Fruit fly (Drosophila melanogaster) Kc167 (cell line): ENCODE data around the gene CG1103.

Experiments used
- Myc ChIP-seq: fragments of >200 bp; optimal IDR thresholded peaks from 2 replicates; lab custom pipeline; 2017; ENCODE audit warnings: missing external identifiers
- Sin3A ChIP-seq: fragments of >200 bp; optimal IDR thresholded peaks from 2 replicates; lab custom pipeline; 2018; ENCODE audit warnings: missing external identifiers
- h ChIP-seq: fragments of >200 bp; optimal IDR thresholded peaks from 3 replicates; lab custom pipeline; 2018; ENCODE audit warnings: missing external identifiers
- insv ChIP-seq: fragments of >200 bp; optimal IDR thresholded peaks from 3 replicates; lab custom pipeline; 2018; ENCODE audit warnings: missing external identifiers
- psq ChIP-seq: fragments of >200 bp; optimal IDR thresholded peaks from 2 replicates; lab custom pipeline; 2017; ENCODE audit warnings: missing external identifiers
- ttk ChIP-seq: sonication (Bioruptor generic); optimal IDR thresholded peaks from 2 replicates; lab custom pipeline; 2017; ENCODE audit warnings: missing external identifiers

Gene CG1103

DNA sequence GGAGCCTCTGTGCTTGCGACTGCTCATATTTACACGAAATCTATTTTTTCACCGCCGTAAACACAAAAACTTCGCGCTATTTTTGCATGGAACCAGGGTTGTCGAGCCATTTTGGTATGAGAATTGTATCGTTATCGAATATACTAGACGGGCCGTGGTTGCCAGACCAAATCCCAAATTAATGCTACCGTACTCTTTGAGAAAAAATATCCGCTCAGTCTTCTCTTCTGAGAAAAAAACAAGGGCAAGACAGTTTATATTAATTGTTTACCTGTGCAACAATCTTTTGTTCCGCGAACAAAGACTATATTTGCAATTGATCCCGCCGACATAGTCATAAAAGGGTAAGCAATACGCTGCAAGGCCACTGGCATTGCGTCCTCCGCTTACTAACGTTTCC lies at the start of gene CG1103, which contains the start of gene Skp2:
Gene CG1103, plus strand, starts transcription at position 176 of the 400 bp plus-strand sequence.
Gene Skp2, minus strand, starts transcription at position 95 of the 400 bp plus-strand sequence.
- no peak for TF ChIP-seq Myc (lab: Kevin White, UChicago)
- TF ChIP-seq ttk (lab: Kevin White, UChicago), result no peak
- no peak for TF ChIP-seq insv (lab: Kevin White, UChicago)
- no peak for TF ChIP-seq psq (lab: Kevin White, UChicago)
- no peak for TF ChIP-seq h (lab: Kevin White, UChicago)
- no peak for TF ChIP-seq Sin3A (lab: Kevin White, UChicago)

DNA sequence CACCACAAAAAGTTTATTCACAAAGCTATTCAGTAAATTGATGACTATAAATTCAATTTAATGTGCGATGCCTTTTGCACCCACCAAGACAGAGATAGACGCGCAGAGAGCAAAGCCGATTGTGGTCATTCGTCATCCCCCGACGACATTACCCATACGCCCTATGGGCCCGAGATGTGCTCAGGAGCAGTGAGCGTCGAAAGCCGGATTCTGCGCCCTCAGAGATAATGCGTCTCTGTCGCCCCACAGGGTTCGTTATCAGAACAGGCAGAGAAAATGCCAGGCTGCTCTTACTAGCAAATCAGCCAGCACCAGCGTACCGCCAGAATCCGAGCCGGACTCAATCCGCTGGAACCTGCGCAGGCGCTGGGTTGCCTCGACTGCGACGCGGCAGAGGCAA lies 46.3 kb upstream of the CG1103 start:
- no peak for TF ChIP-seq insv (lab: Kevin White, UChicago)

- no peak for TF ChIP-seq insv (lab: Kevin White, UChicago)
- no peak for TF ChIP-seq Sin3A (lab: Kevin White, UChicago)
- no peak for TF ChIP-seq Myc (lab: Kevin White, UChicago)
- TF ChIP-seq h (lab: Kevin White, UChicago), result no peak
- no peak for TF ChIP-seq psq (lab: Kevin White, UChicago)
- TF ChIP-seq ttk (lab: Kevin White, UChicago), result no peak
These were observed 45.4 kb upstream of the CG1103 start for dm6 chr3R:4292185-4292584.

DNA sequence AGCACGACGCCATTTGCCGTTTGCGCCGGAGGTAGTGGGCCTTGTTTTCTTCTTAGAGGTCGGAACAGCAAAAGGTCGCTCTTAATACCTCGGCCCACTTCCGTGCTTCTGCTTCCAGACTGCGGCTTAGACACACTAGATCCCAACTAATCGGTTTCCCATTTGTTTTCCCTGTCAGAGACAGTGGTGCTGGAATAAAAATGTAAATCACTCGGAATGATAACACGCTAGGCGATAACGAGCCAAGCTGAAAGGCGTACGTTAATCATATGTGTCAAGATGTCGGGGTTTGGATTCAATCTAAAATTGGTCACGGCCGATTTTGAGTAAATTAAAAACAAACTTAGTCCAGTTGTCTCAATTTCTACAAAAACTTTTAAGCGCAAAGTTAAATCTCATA lies 42.9 kb upstream of the CG1103 start, which contains the start of gene Nepl11:
Gene Nepl11, minus strand, starts transcription at position 152 of the 400 bp plus-strand sequence.
- TF ChIP-seq h (lab: Kevin White, UChicago), result no peak
- TF ChIP-seq Sin3A (lab: Kevin White, UChicago), result no peak
- no peak for TF ChIP-seq psq (lab: Kevin White, UChicago)
- TF ChIP-seq Myc (lab: Kevin White, UChicago), result no peak
- no peak for TF ChIP-seq insv (lab: Kevin White, UChicago)
- no peak for TF ChIP-seq ttk (lab: Kevin White, UChicago)

DNA sequence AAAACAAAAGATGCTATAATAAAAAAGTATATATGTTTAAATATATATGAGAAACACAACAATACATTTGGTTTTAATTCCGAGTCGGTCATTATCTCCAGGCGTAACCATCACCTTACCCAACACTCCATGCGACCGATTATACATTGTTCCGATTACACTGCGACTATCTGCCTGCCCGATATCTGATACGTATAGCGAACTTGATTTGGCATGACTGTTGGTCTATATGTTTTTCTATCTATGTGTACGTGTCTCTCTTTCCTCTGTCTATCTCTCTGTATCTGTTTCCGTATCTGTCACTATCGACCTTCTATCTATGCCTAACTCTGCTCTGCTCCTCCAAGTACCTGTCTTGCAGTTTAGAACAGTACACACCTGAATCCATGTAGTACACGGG lies 36.1 kb upstream of the CG1103 start:
- TF ChIP-seq ttk (lab: Kevin White, UChicago) (no peak), psq (lab: Kevin White, UChicago) (no peak), h (lab: Kevin White, UChicago) (no peak), insv (lab: Kevin White, UChicago) (no peak), Myc (lab: Kevin White, UChicago) (no peak), Sin3A (lab: Kevin White, UChicago) (no peak)

DNA sequence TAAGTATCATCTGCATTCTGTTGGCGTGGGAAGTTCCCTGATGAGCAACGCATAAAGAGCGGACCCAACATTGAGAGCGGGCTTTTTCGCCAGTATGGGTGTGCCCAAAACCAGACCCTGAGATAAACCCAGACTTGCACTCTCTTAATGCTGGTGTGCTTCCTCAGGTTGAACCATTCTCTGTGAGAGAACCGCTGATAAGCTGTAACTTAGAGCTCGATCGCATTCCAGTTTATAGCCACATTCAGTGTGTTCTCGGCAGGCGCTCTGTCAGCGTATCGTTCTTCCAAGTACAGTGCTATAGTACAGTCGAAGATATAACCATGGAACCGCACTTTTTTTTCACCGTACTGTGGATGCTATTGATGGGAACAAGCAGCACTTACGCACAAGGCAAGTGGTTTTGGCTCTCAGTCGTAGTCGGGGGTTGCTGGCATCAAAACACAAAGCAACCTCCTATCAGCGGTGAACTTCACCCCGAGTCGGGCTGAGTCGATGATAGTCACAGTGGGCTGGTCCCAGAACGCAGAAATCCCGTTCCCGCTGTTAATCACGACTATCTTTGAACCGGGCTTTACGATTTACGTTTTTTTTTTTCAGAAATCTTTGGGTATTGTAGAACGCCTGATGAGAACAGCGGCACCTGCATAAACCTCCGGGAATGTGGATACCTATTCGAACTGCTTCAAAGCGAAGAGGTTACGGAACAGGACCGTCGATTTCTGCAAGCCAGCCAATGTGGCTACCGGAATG lies 29.7 kb upstream of the CG1103 start, which contains the start of gene MP1:
Gene MP1, plus strand, starts transcription at position 245 of the 753 bp plus-strand sequence.
- TF ChIP-seq insv (lab: Kevin White, UChicago) (no peak), Sin3A (lab: Kevin White, UChicago) (no peak), h (lab: Kevin White, UChicago) (no peak)

DNA sequence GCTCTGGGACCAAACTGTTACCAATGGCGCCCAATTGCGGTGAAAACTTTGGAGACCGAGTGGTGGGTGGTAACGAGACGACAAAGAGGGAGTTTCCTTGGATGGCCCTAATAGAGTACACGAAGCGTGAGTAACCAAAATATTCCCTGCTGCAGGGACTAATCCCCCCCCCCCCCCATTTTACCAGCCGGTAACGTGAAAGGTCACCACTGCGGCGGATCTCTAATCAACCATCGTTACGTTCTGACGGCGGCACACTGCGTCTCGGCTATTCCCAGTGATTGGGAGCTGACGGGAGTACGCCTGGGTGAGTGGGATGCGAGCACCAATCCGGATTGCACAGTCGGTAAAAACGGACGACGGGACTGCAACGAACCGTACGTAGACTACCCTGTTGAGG lies 28.8 kb upstream of the CG1103 start:
- TF ChIP-seq Sin3A (lab: Kevin White, UChicago) (no peak), psq (lab: Kevin White, UChicago) (no peak), Myc (lab: Kevin White, UChicago) (no peak), ttk (lab: Kevin White, UChicago) (no peak), h (lab: Kevin White, UChicago) (no peak)

DNA sequence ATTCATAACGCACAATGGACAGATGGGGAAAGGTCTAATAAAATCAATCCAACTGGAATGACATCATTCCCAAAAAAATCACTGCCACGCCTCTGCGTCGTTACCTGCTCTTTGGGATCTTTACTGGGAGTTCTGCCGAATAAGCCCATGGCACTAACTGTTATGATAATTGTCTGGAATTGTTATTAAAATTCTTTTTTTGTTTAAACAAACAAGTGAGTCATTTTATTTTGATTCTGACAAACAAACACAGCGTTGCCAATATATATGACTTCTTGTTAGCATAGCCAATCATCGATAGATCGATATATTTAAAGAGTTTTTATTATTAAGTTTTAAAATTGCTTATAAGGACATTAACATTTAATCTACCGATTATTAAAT lies 26.9 kb upstream of the CG1103 start, which contains the start of gene Vps24:
Gene Vps24, minus strand, starts transcription at position 265 of the 384 bp plus-strand sequence.
- TF ChIP-seq insv (lab: Kevin White, UChicago) (no peak), h (lab: Kevin White, UChicago) (no peak), Sin3A (lab: Kevin White, UChicago) (no peak), psq (lab: Kevin White, UChicago) (no peak), Myc (lab: Kevin White, UChicago) (no peak), ttk (lab: Kevin White, UChicago) (no peak)

DNA sequence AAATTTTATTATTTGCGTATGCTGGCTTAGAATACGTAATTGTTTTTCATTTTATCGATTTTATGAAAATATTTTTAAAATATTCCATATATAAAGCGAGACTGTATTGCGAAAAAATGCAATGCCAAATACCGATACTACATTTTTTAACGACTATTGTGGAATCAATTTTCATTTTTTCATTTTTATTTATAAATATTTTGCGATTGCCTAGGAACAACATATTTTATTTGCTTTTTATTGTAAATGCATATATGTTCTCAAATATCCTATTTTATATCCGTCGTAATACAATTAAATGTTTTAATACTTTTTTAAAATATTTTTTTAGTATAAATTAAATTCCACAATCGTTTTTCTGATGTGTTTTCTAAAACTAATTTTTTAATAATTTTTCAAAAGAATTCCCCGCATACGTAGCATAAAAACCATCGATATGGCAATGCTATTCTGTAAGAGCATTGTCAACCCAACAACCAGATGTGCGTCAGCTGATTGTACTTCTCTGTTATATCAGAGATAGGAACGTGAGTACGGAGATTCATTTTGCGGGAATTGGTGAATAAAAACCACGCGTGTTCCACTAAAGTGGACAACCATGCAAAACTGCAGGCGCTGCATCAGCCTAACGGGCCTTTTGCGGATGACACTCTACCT lies 26.4 kb upstream of the CG1103 start, which contains the start of gene Suv3:
Gene Suv3, plus strand, starts transcription at position 489 of the 657 bp plus-strand sequence.
- TF ChIP-seq psq (lab: Kevin White, UChicago) (no peak), Myc (lab: Kevin White, UChicago) (no peak), ttk (lab: Kevin White, UChicago) (no peak), h (lab: Kevin White, UChicago) (no peak), insv (lab: Kevin White, UChicago) (no peak), Sin3A (lab: Kevin White, UChicago) (no peak)

DNA sequence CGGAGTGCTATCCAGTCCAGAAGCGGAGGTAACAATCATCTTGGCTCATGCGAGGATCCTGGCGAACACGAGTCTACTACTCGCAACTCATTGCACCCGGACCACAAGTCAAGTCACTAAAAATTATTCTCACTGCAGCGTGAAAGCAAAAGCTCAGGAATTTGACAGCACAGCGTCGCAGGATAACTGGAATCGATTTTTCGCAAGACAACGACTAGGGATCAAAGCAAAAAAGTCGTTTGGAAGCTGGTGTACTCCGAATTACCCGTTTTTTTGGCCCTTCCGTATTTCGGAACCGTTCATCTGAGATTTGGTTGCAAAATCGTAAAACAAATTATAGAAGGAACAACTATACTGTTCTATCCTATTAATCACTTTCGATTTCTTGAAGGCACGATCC lies 19.0 kb upstream of the CG1103 start:
- no peak for TF ChIP-seq h (lab: Kevin White, UChicago)
- TF ChIP-seq Sin3A (lab: Kevin White, UChicago), result no peak
- TF ChIP-seq insv (lab: Kevin White, UChicago), result no peak
- no peak for TF ChIP-seq psq (lab: Kevin White, UChicago)
- TF ChIP-seq ttk (lab: Kevin White, UChicago), result no peak
- TF ChIP-seq Myc (lab: Kevin White, UChicago), result no peak

dm6 chr3R:4318999-4319398 lies 18.6 kb upstream of the CG1103 start, which contains the start of gene Syt14:
TSS of gene Syt14 (minus strand) at chr3R:4319069.
- no peak for TF ChIP-seq ttk (lab: Kevin White, UChicago)
- TF ChIP-seq Sin3A (lab: Kevin White, UChicago), result no peak
- TF ChIP-seq Myc (lab: Kevin White, UChicago), result no peak
